Fruit fly (Drosophila melanogaster): ENCODE results near the gene Ir87a.

Ir87a gene

dm6 chr3R:13415186-13415585 lies 4.9 kb upstream of the Ir87a start, which contains the start of gene yellow-e:
Gene yellow-e (minus strand): TSS chr3R:13415286.
- TF ChIP-seq Hr78 (GFP tag; optimal IDR thresholded peaks at IDR 0.05) (no peak), Dfd (GFP tag; optimal IDR thresholded peaks at IDR 0.05) (no peak), Hnf4 (GFP tag; optimal IDR thresholded peaks at IDR 0.05) (no peak), OdsH (GFP tag; optimal IDR thresholded peaks at IDR 0.05) (no peak), CG9705 (GFP tag; optimal IDR thresholded peaks at IDR 0.05) (no peak), psq (GFP tag; optimal IDR thresholded peaks at IDR 0.05) (no peak), sage (GFP tag; optimal IDR thresholded peaks at IDR 0.05) (no peak), Mio (GFP tag; optimal IDR thresholded peaks at IDR 0.05) (no peak), CrebA (GFP tag; optimal IDR thresholded peaks at IDR 0.05; ENCODE audit: borderline replicate concordance) (no peak), lola (GFP tag; optimal IDR thresholded peaks at IDR 0.05) (no peak), fru (GFP tag; optimal IDR thresholded peaks at IDR 0.05) (no peak)

- TF ChIP-seq rgr (GFP tag; optimal IDR thresholded peaks at IDR 0.05) (no peak), foxo (GFP tag; optimal IDR thresholded peaks at IDR 0.05) (no peak)
These were observed 2.9 kb upstream of the Ir87a start for dm6 chr3R:13417067-13417595.

dm6 chr3R:13422178-13422577 lies 2.1 kb downstream of the Ir87a start:
- no peak for TF ChIP-seq Dif (GFP tag; optimal IDR thresholded peaks at IDR 0.05; ENCODE audit: partially characterized antibody)
- no peak for TF ChIP-seq Sp1 (GFP tag; optimal IDR thresholded peaks at IDR 0.05)
- no peak for TF ChIP-seq psq (GFP tag; optimal IDR thresholded peaks at IDR 0.05)
- no peak for TF ChIP-seq CG9705 (GFP tag; optimal IDR thresholded peaks at IDR 0.05)
- no peak for TF ChIP-seq Abd-B (GFP tag; optimal IDR thresholded peaks at IDR 0.05)
- TF ChIP-seq sv (GFP tag; optimal IDR thresholded peaks at IDR 0.05): no peak
- TF ChIP-seq h (GFP tag; optimal IDR thresholded peaks at IDR 0.05): no peak
- TF ChIP-seq Mio (GFP tag; optimal IDR thresholded peaks at IDR 0.05): no peak
- TF ChIP-seq jim (GFP tag; optimal IDR thresholded peaks at IDR 0.05): no peak
- TF ChIP-seq br (GFP tag; optimal IDR thresholded peaks at IDR 0.05): no peak
- no peak for TF ChIP-seq Rel (GFP tag; optimal IDR thresholded peaks at IDR 0.05)
- no peak for TF ChIP-seq Rel (tag; optimal IDR thresholded peaks at IDR 0.05)
- TF ChIP-seq ey (GFP tag; optimal IDR thresholded peaks at IDR 0.05): no peak
- no peak for TF ChIP-seq Hr78 (GFP tag; optimal IDR thresholded peaks at IDR 0.05)
- no peak for TF ChIP-seq dmrt93B (GFP tag; optimal IDR thresholded peaks at IDR 0.05)
- TF ChIP-seq Dfd (GFP tag; optimal IDR thresholded peaks at IDR 0.05): no peak
- TF ChIP-seq sage (GFP tag; optimal IDR thresholded peaks at IDR 0.05): no peak
- TF ChIP-seq tai (GFP tag; optimal IDR thresholded peaks at IDR 0.05): no peak
- no peak for TF ChIP-seq Vsx2 (GFP tag; optimal IDR thresholded peaks at IDR 0.05; ENCODE audit: partially characterized antibody)
- TF ChIP-seq dl (GFP tag; optimal IDR thresholded peaks at IDR 0.05; ENCODE audit: insufficient read depth in 1 of 2, partially characterized antibody in 2 of 2): no peak

- TF ChIP-seq fru (GFP tag; optimal IDR thresholded peaks at IDR 0.05) (no peak), dmrt93B (GFP tag; optimal IDR thresholded peaks at IDR 0.05) (peak; percentile 17), CrebA (GFP tag; optimal IDR thresholded peaks at IDR 0.05; ENCODE audit: borderline replicate concordance) (no peak), psq (GFP tag; optimal IDR thresholded peaks at IDR 0.05) (no peak), HLH106 (tag; optimal IDR thresholded peaks at IDR 0.05) (peak; percentile 0), Abd-B (GFP tag; optimal IDR thresholded peaks at IDR 0.05) (no peak), dl (GFP tag; optimal IDR thresholded peaks at IDR 0.05; ENCODE audit: insufficient read depth in 1 of 2, partially characterized antibody in 2 of 2) (no peak), N (GFP tag; optimal IDR thresholded peaks at IDR 0.05) (no peak), rgr (GFP tag; optimal IDR thresholded peaks at IDR 0.05) (no peak), sage (GFP tag; optimal IDR thresholded peaks at IDR 0.05) (no peak)
These were observed 5.5 kb downstream of the Ir87a start, which contains the start of gene Act87E for dm6 chr3R:13425470-13426033. Gene Act87E (plus strand): TSS chr3R:13425983.

- TF ChIP-seq br (GFP tag; optimal IDR thresholded peaks at IDR 0.05) (peak; percentile 62), sv (GFP tag; optimal IDR thresholded peaks at IDR 0.05) (peak; percentile 41), Rel (GFP tag; optimal IDR thresholded peaks at IDR 0.05) (no peak), Rel (tag; optimal IDR thresholded peaks at IDR 0.05) (no peak), sage (GFP tag; optimal IDR thresholded peaks at IDR 0.05) (no peak), h (GFP tag; optimal IDR thresholded peaks at IDR 0.05) (peak; percentile 76), Sp1 (GFP tag; optimal IDR thresholded peaks at IDR 0.05) (peak; percentile 15), CG32264 (GFP tag; optimal IDR thresholded peaks at IDR 0.05) (no peak), woc (GFP tag; optimal IDR thresholded peaks at IDR 0.05) (peak; percentile 20), Vsx2 (GFP tag; optimal IDR thresholded peaks at IDR 0.05; ENCODE audit: partially characterized antibody) (no peak), dmrt93B (GFP tag; optimal IDR thresholded peaks at IDR 0.05) (peak; percentile 38), Jra (GFP tag; optimal IDR thresholded peaks at IDR 0.05) (no peak), Hr78 (GFP tag; optimal IDR thresholded peaks at IDR 0.05) (no peak), Dif (GFP tag; optimal IDR thresholded peaks at IDR 0.05; ENCODE audit: partially characterized antibody) (no peak), rgr (GFP tag; optimal IDR thresholded peaks at IDR 0.05) (peak; percentile 73), Hnf4 (GFP tag; optimal IDR thresholded peaks at IDR 0.05) (peak; percentile 50), pan (optimal IDR thresholded peaks at IDR 0.05) (no peak), dl (GFP tag; optimal IDR thresholded peaks at IDR 0.05; ENCODE audit: insufficient read depth in 1 of 2, partially characterized antibody in 2 of 2) (no peak), Mio (GFP tag; optimal IDR thresholded peaks at IDR 0.05) (no peak), brk (GFP tag; optimal IDR thresholded peaks at IDR 0.05) (no peak), HLH106 (tag; optimal IDR thresholded peaks at IDR 0.05) (peak; percentile 45), Abd-B (GFP tag; optimal IDR thresholded peaks at IDR 0.05) (no peak), Myc (optimal IDR thresholded peaks at IDR 0.05) (no peak), OdsH (GFP tag; optimal IDR thresholded peaks at IDR 0.05) (peak; percentile 67), fru (GFP tag; optimal IDR thresholded peaks at IDR 0.05) (peak; percentile 67), psq (GFP tag; optimal IDR thresholded peaks at IDR 0.05) (peak; percentile 50), lola (GFP tag; optimal IDR thresholded peaks at IDR 0.05) (no peak), CG9705 (GFP tag; optimal IDR thresholded peaks at IDR 0.05) (no peak)
These were observed 8.4 kb downstream of the Ir87a start for dm6 chr3R:13428341-13429040.
